Worm (Caenorhabditis elegans): ENCODE measurements around the gene T11F9.22.

DNA sequence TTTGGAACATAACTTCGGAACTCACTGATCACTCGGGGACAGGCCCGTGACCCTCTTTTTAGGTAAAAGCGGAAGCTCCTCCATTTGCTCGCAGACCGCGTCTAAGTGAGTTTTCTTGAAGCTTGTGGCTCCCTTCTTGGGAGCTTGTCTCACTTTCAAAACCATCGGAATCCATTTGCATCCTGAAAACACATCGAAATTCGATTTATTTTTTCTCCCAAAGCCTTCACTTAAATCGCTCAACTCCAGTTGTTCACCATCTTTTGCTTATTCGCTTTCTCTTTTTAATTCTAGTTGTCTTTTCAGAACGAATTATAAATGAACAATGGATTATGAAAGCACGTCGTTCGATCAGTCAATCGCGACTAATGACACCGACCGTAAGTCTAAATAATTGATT, 20.3 kb upstream of the T11F9.22 start, which contains the start of gene T11F9.1:
- TF ChIP-seq nhr-237 (tag; optimal IDR thresholded peaks at IDR 0.05) (no peak), sem-2 (GFP tag; optimal IDR thresholded peaks at IDR 0.05) (no peak), mab-5 (tag; optimal IDR thresholded peaks at IDR 0.05) (no peak), unc-120 (tag; optimal IDR thresholded peaks at IDR 0.05; ENCODE audit: poor library complexity, severe bottlenecking) (no peak), ceh-39 (tag; optimal IDR thresholded peaks at IDR 0.05) (no peak), pha-4 (tag; optimal IDR thresholded peaks at IDR 0.05) (no peak), lsy-2 (tag; optimal IDR thresholded peaks at IDR 0.05) (no peak), hlh-1 (tag; optimal IDR thresholded peaks at IDR 0.05) (no peak)

All from whole organism, mixed stage, embryonic.